Fruit fly (Drosophila melanogaster) whole organism, wandering third instar larva: ENCODE data around the gene Hsp68.

ENCODE experiments used
- CG9705 ChIP-seq: fragments of 200-800 bp; sonication (Bioruptor generic); optimal IDR thresholded peaks from 2 replicates; lab custom pipeline; 2018; ENCODE audit warnings: missing biosample characterization, mild to moderate bottlenecking, missing genetic modification characterization
- pan ChIP-seq: fragments of >200 bp; optimal IDR thresholded peaks from 2 replicates; lab custom pipeline; 2017

dm6 chr3R:24050690-24051440, 6.2 kb downstream of the Hsp68 start, which contains the start of the genes Atg6 and Pisd:
- TF ChIP-seq CG9705 (GFP tag; lab: Kevin White, UChicago) = no peak
- no peak for TF ChIP-seq pan (lab: Kevin White, UChicago)
